Fruit fly (Drosophila melanogaster) whole organism, embryonic: ENCODE data around the gene CG5687.

Source experiments
- Awh ChIP-seq: fragments of 200-800 bp; sonication (Bioruptor generic); IDR thresholded peaks from 2 replicates; pipeline ENCODE4, ENCODE4 v1.3.6; 2022; ENCODE audit warnings: missing biosample characterization, missing genetic modification characterization
- CG11456 ChIP-seq: fragments of 200-800 bp; sonication (Bioruptor generic); IDR thresholded peaks from 3 replicates; pipeline ENCODE4 v1.3.6; 2022; ENCODE audit warnings: missing biosample characterization, missing genetic modification characterization
- CG11723 ChIP-seq: fragments of 200-800 bp; sonication (Bioruptor generic); optimal IDR thresholded peaks from 2 replicates; lab custom pipeline; 2017; ENCODE audit warnings: missing biosample characterization, mild to moderate bottlenecking, missing genetic modification characterization
- CG12236 ChIP-seq: fragments of 200-800 bp; sonication (Bioruptor generic); optimal IDR thresholded peaks from 2 replicates; lab custom pipeline; 2016; ENCODE audit warnings: missing biosample characterization, missing genetic modification characterization
- CG1233 ChIP-seq: fragments of 200-800 bp; sonication (Bioruptor generic); optimal IDR thresholded peaks from 4 replicates; lab custom pipeline; 2018; ENCODE audit warnings: missing biosample characterization, mild to moderate bottlenecking, missing genetic modification characterization
- CG12744 ChIP-seq: fragments of 200-800 bp; sonication (Bioruptor generic); optimal IDR thresholded peaks from 2 replicates; lab custom pipeline; 2016; ENCODE audit warnings: missing biosample characterization, missing genetic modification characterization
- CG13894 ChIP-seq: fragments of 200-800 bp; sonication (Bioruptor generic); optimal IDR thresholded peaks from 3 replicates; lab custom pipeline; 2018; ENCODE audit warnings: missing biosample characterization, mild to moderate bottlenecking, missing genetic modification characterization, moderate library complexity
- CG1603 ChIP-seq: fragments of 200-800 bp; sonication (Bioruptor generic); optimal IDR thresholded peaks from 2 replicates; lab custom pipeline; 2019; ENCODE audit warnings: missing biosample characterization, mild to moderate bottlenecking, missing genetic modification characterization, moderate library complexity
- CG16813 ChIP-seq: fragments of 200-800 bp; sonication (Bioruptor generic); IDR thresholded peaks from 3 replicates; pipeline ENCODE4 v1.3.6; 2022; ENCODE audit warnings: missing biosample characterization, missing genetic modification characterization; ENCODE audit not compliant: partially characterized antibody
- CG17186 ChIP-seq: fragments of 200-800 bp; sonication (Bioruptor generic); optimal IDR thresholded peaks from 3 replicates; lab custom pipeline; 2017; ENCODE audit warnings: missing biosample characterization, missing genetic modification reagents, missing genetic modification characterization
- CG2116 ChIP-seq: fragments of 200-800 bp; sonication (Bioruptor generic); optimal IDR thresholded peaks from 3 replicates; lab custom pipeline; 2018; ENCODE audit warnings: missing biosample characterization, mild to moderate bottlenecking, missing genetic modification characterization
- CG2120 ChIP-seq: fragments of 200-800 bp; sonication (Bioruptor generic); optimal IDR thresholded peaks from 3 replicates; lab custom pipeline; 2016; ENCODE audit warnings: missing biosample characterization, missing genetic modification characterization
- CG33213 ChIP-seq: fragments of 200-800 bp; sonication (Bioruptor generic); optimal IDR thresholded peaks from 3 replicates; lab custom pipeline; 2016; ENCODE audit warnings: missing biosample characterization, missing genetic modification characterization
- CG3847 ChIP-seq: fragments of 200-800 bp; sonication (Bioruptor generic); IDR thresholded peaks from 2 replicates; pipeline ENCODE4 v1.3.6; 2022; ENCODE audit warnings: missing biosample characterization, missing genetic modification characterization
- CG3995 ChIP-seq: fragments of 200-800 bp; sonication (Bioruptor generic); optimal IDR thresholded peaks from 3 replicates; lab custom pipeline; 2016; ENCODE audit warnings: missing biosample characterization, missing genetic modification characterization
- CG7745 ChIP-seq: fragments of 200-800 bp; sonication (Bioruptor generic); optimal IDR thresholded peaks from 2 replicates; lab custom pipeline; 2018; ENCODE audit warnings: missing biosample characterization, mild to moderate bottlenecking, missing genetic modification characterization, moderate library complexity
- CG9437 ChIP-seq: fragments of 200-800 bp; sonication (Bioruptor generic); optimal IDR thresholded peaks from 2 replicates; lab custom pipeline; 2018; ENCODE audit warnings: missing biosample characterization, mild to moderate bottlenecking, missing genetic modification characterization
- CG9932 ChIP-seq: fragments of 200-800 bp; sonication (Bioruptor generic); IDR thresholded peaks from 2 replicates; pipeline ENCODE4 v1.3.6; 2022; ENCODE audit warnings: missing biosample characterization, missing genetic modification characterization
- CTCF ChIP-seq: fragments of 200-800 bp; sonication (Bioruptor generic); optimal IDR thresholded peaks from 2 replicates; lab custom pipeline; 2017; ENCODE audit warnings: missing biosample characterization, mild to moderate bottlenecking, missing genetic modification characterization, moderate library complexity
- Doc3 ChIP-seq: fragments of 200-800 bp; sonication (Bioruptor generic); IDR thresholded peaks from 3 replicates; pipeline ENCODE4 v1.3.6; 2022; ENCODE audit warnings: missing biosample characterization, missing genetic modification characterization; ENCODE audit not compliant: partially characterized antibody
- HLH4C ChIP-seq: fragments of 200-800 bp; sonication (Bioruptor generic); IDR thresholded peaks from 3 replicates; pipeline ENCODE4 v1.3.6; 2022; ENCODE audit warnings: missing biosample characterization, missing genetic modification characterization; ENCODE audit not compliant: partially characterized antibody
- Hand ChIP-seq: fragments of 200-800 bp; sonication (Bioruptor generic); optimal IDR thresholded peaks from 2 replicates; lab custom pipeline; 2017; ENCODE audit warnings: mild to moderate bottlenecking, missing biosample characterization, missing genetic modification reagents, missing genetic modification characterization
- Hmr ChIP-seq: fragments of 200-800 bp; sonication (Bioruptor generic); optimal IDR thresholded peaks from 3 replicates; lab custom pipeline; 2017; ENCODE audit warnings: mild to moderate bottlenecking, missing biosample characterization, missing genetic modification reagents, missing genetic modification characterization
- MTF-1 ChIP-seq: fragments of 200-800 bp; sonication (Bioruptor generic); optimal IDR thresholded peaks from 2 replicates; lab custom pipeline; 2018; ENCODE audit warnings: missing biosample characterization, mild to moderate bottlenecking, missing genetic modification characterization, borderline replicate concordance
- Neu2 ChIP-seq: fragments of 200-800 bp; sonication (Bioruptor generic); optimal IDR thresholded peaks from 3 replicates; lab custom pipeline; 2016; ENCODE audit warnings: missing biosample characterization, missing genetic modification characterization, borderline replicate concordance
- Nf-YB ChIP-seq: fragments of 200-800 bp; sonication (Bioruptor generic); optimal IDR thresholded peaks from 3 replicates; lab custom pipeline; 2019; ENCODE audit warnings: missing biosample characterization, mild to moderate bottlenecking, missing genetic modification characterization, moderate library complexity
- Opbp ChIP-seq: fragments of 200-800 bp; sonication (Bioruptor generic); IDR thresholded peaks from 3 replicates; pipeline ENCODE4 v1.3.6; 2022; ENCODE audit warnings: missing biosample characterization, missing genetic modification characterization; ENCODE audit not compliant: partially characterized antibody
- Spps ChIP-seq: fragments of 200-800 bp; sonication (Bioruptor generic); optimal IDR thresholded peaks from 2 replicates; lab custom pipeline; 2018; ENCODE audit warnings: missing biosample characterization, mild to moderate bottlenecking, missing genetic modification characterization
- ac ChIP-seq: fragments of 200-800 bp; sonication (Bioruptor generic); optimal IDR thresholded peaks from 3 replicates; lab custom pipeline; 2017; ENCODE audit warnings: missing biosample characterization, mild to moderate bottlenecking, missing genetic modification characterization
- amos ChIP-seq: fragments of 200-800 bp; sonication (Bioruptor generic); IDR thresholded peaks from 2 replicates; pipeline ENCODE4 v1.3.6; 2022; ENCODE audit warnings: missing biosample characterization, missing genetic modification characterization; ENCODE audit not compliant: partially characterized antibody
- ase ChIP-seq: fragments of 200-800 bp; sonication (Bioruptor generic); IDR thresholded peaks from 3 replicates; pipeline ENCODE4 v1.3.6; 2022; ENCODE audit warnings: missing biosample characterization, missing genetic modification characterization
- crol ChIP-seq: fragments of 200-800 bp; sonication (Bioruptor generic); IDR thresholded peaks from 2 replicates; pipeline ENCODE4 v1.3.6; 2022; ENCODE audit warnings: missing biosample characterization, missing genetic modification characterization
- dimm ChIP-seq: fragments of 200-800 bp; sonication (Bioruptor generic); IDR thresholded peaks from 2 replicates; pipeline ENCODE4 v1.3.6; 2022; ENCODE audit warnings: missing biosample characterization, missing genetic modification characterization
- esg ChIP-seq: fragments of 200-800 bp; sonication (Bioruptor generic); conservative IDR thresholded peaks from 2 replicates; pipeline ENCODE4 v1.3.6; 2022; ENCODE audit warnings: missing biosample characterization, missing genetic modification characterization
- ewg ChIP-seq: fragments of 200-800 bp; sonication (Bioruptor generic); optimal IDR thresholded peaks from 3 replicates; lab custom pipeline; 2017; ENCODE audit warnings: mild to moderate bottlenecking, missing biosample characterization, missing genetic modification reagents, missing genetic modification characterization
- fd64A ChIP-seq: fragments of 200-800 bp; sonication (Bioruptor generic); optimal IDR thresholded peaks from 3 replicates; lab custom pipeline; 2018; ENCODE audit warnings: missing biosample characterization, mild to moderate bottlenecking, missing genetic modification characterization
- grau ChIP-seq: fragments of 200-800 bp; optimal IDR thresholded peaks from 3 replicates; lab custom pipeline; 2019; ENCODE audit warnings: missing biosample characterization, mild to moderate bottlenecking, missing genetic modification characterization, moderate library complexity
- gsb ChIP-seq: fragments of 200-800 bp; sonication (Bioruptor generic); IDR thresholded peaks from 2 replicates; pipeline ENCODE4 v1.3.6; 2022; ENCODE audit warnings: missing biosample characterization, missing genetic modification characterization
- jigr1 ChIP-seq: fragments of 200-800 bp; sonication (Bioruptor generic); IDR thresholded peaks from 3 replicates; pipeline ENCODE4 v1.3.6; 2022; ENCODE audit warnings: missing biosample characterization, missing genetic modification characterization
- kni ChIP-seq: fragments of 200-800 bp; sonication (Bioruptor generic); optimal IDR thresholded peaks from 3 replicates; lab custom pipeline; 2017; ENCODE audit warnings: mild to moderate bottlenecking, missing biosample characterization, missing genetic modification reagents, missing genetic modification characterization
- odd ChIP-seq: fragments of 200-800 bp; sonication (Bioruptor generic); optimal IDR thresholded peaks from 2 replicates; lab custom pipeline; 2017; ENCODE audit warnings: missing biosample characterization, mild to moderate bottlenecking, missing genetic modification characterization
- pho ChIP-seq: fragments of 200-800 bp; sonication (Bioruptor generic); optimal IDR thresholded peaks from 2 replicates; lab custom pipeline; 2016; ENCODE audit warnings: missing biosample characterization, missing genetic modification characterization
- row ChIP-seq: fragments of 200-800 bp; sonication (Bioruptor generic); IDR thresholded peaks from 3 replicates; pipeline ENCODE4 v1.3.6; 2022; ENCODE audit warnings: missing biosample characterization, missing genetic modification characterization
- shn ChIP-seq: fragments of 200-800 bp; sonication (Bioruptor generic); optimal IDR thresholded peaks from 3 replicates; lab custom pipeline; 2016; ENCODE audit warnings: missing biosample characterization, missing genetic modification characterization
- slp2 ChIP-seq: fragments of 200-800 bp; sonication (Bioruptor generic); optimal IDR thresholded peaks from 2 replicates; lab custom pipeline; 2016; ENCODE audit warnings: missing biosample characterization, missing genetic modification characterization
- sob ChIP-seq: fragments of 200-800 bp; sonication (Bioruptor generic); IDR thresholded peaks from 2 replicates; pipeline ENCODE4 v1.3.6; 2022; ENCODE audit warnings: missing biosample characterization, missing genetic modification characterization
- tna ChIP-seq: fragments of 200-800 bp; sonication (Bioruptor generic); IDR thresholded peaks from 2 replicates; pipeline ENCODE4 v1.3.6; 2022; ENCODE audit warnings: missing biosample characterization, missing genetic modification characterization; ENCODE audit not compliant: partially characterized antibody
- trh ChIP-seq: fragments of 200-800 bp; sonication (Bioruptor generic); optimal IDR thresholded peaks from 2 replicates; lab custom pipeline; 2016; ENCODE audit warnings: missing biosample characterization, missing genetic modification characterization
- vvl ChIP-seq: fragments of 200-800 bp; sonication (Bioruptor generic); IDR thresholded peaks from 2 replicates; pipeline ENCODE4 v1.3.6; 2022; ENCODE audit warnings: missing biosample characterization, missing genetic modification characterization
- yki ChIP-seq: fragments of >200 bp; optimal IDR thresholded peaks from 3 replicates; lab custom pipeline; 2018
- zen ChIP-seq: fragments of 200-800 bp; sonication (Bioruptor generic); optimal IDR thresholded peaks from 3 replicates; lab custom pipeline; 2018; ENCODE audit warnings: missing biosample characterization, mild to moderate bottlenecking, missing genetic modification characterization, moderate library complexity
- zf30C ChIP-seq: fragments of 200-800 bp; sonication (Bioruptor generic); optimal IDR thresholded peaks from 3 replicates; lab custom pipeline; 2018; ENCODE audit warnings: missing biosample characterization, mild to moderate bottlenecking, missing genetic modification characterization

The CG5687 gene

DNA sequence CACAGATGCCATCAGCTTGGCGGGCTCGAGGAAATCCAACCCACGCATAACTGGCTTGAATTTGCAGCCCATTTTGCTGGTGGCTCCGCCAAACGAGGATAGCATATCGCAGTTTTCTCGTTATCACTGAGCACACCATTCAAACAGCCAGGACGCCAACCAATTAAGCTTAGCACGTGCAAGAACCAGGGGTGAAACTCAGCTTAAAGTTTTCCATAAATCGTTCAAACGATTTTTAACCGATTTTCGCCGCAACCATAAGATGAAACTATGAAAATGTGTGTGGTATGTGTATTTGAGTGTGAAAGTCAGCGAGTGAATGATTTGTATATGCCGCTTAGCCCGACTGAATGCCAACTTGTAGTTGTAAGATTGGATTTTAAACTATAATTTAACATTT is 48.0 kb downstream of the CG5687 start (continued):
- peak; percentile 51; the same call in 1 of the 3 replicates for TF ChIP-seq row (GFP tag; lab: Robert Waterston, UW)
- TF ChIP-seq pho: no peak
- TF ChIP-seq shn: no peak
- peak; percentile 1 for TF ChIP-seq Hmr (GFP tag; lab: Kevin White, UChicago)
- TF ChIP-seq ac (GFP tag; lab: Kevin White, UChicago): no peak
- TF ChIP-seq zf30C: no peak
- no peak for TF ChIP-seq Nf-YB (GFP tag; lab: Kevin White, UChicago)
- TF ChIP-seq slp2 (GFP tag; lab: Kevin White, UChicago): no peak
- no peak for TF ChIP-seq CG7745
- no peak for TF ChIP-seq odd (GFP tag; lab: Kevin White, UChicago)
- no peak for TF ChIP-seq CG1233 (GFP tag; lab: Kevin White, UChicago)
- TF ChIP-seq Hand: no peak
- TF ChIP-seq dimm: no peak
- TF ChIP-seq CG16813 (GFP tag; lab: Robert Waterston, UW): 0 out of 3 replicates have a peak, but pooled peaks have one; percentile 39
- no peak for TF ChIP-seq CG12744
- no peak for TF ChIP-seq MTF-1 (GFP tag; lab: Kevin White, UChicago)
- no peak for TF ChIP-seq CG17186 (GFP tag; lab: Kevin White, UChicago)
- TF ChIP-seq gsb: no peak
- TF ChIP-seq HLH4C (GFP tag; lab: Robert Waterston, UW): no peak
- TF ChIP-seq Awh (GFP tag; lab: Robert Waterston, UW): no peak
- no peak for TF ChIP-seq fd64A (GFP tag; lab: Kevin White, UChicago)
- no peak; the same call in 1 of the 2 replicates for TF ChIP-seq tna (GFP tag; lab: Robert Waterston, UW)
- TF ChIP-seq Neu2 (GFP tag; lab: Kevin White, UChicago): no peak
- no peak for TF ChIP-seq kni (GFP tag; lab: Kevin White, UChicago)
- TF ChIP-seq yki: no peak
- TF ChIP-seq CG9932 (GFP tag; lab: Robert Waterston, UW): no peak
- TF ChIP-seq grau (tag; lab: Kevin White, UChicago): no peak
- TF ChIP-seq Doc3 (GFP tag; lab: Robert Waterston, UW): no peak; the same call in 2 of the 3 replicates
- no peak for TF ChIP-seq CG12236 (GFP tag; lab: Kevin White, UChicago)
- TF ChIP-seq ewg (GFP tag; lab: Kevin White, UChicago): no peak
- TF ChIP-seq CTCF (GFP tag; lab: Kevin White, UChicago): peak; percentile 82
- no peak for TF ChIP-seq jigr1 (GFP tag; lab: Robert Waterston, UW)
- peak; percentile 55 for TF ChIP-seq CG1603
- peak; percentile 15 for TF ChIP-seq zen (tag; lab: Kevin White, UChicago)
- TF ChIP-seq esg (GFP tag; lab: Robert Waterston, UW): no peak
- no peak for TF ChIP-seq ase (GFP tag; lab: Robert Waterston, UW)
- no peak for TF ChIP-seq CG11723 (GFP tag; lab: Kevin White, UChicago)
- peak; percentile 26; the same call in 1 of the 2 replicates for TF ChIP-seq CG3847
- no peak for TF ChIP-seq CG2120 (GFP tag; lab: Kevin White, UChicago)
- no peak for TF ChIP-seq trh (GFP tag; lab: Kevin White, UChicago)
- TF ChIP-seq vvl (GFP tag; lab: Robert Waterston, UW): peak; percentile 43; the same call in 1 of the 2 replicates
- TF ChIP-seq Spps: no peak
- TF ChIP-seq Opbp (GFP tag; lab: Robert Waterston, UW): peak; percentile 21; the same call in 1 of the 3 replicates
- TF ChIP-seq CG13894 (tag; lab: Kevin White, UChicago): no peak
- TF ChIP-seq CG2116 (GFP tag; lab: Kevin White, UChicago): no peak
- no peak for TF ChIP-seq CG9437 (GFP tag; lab: Kevin White, UChicago)
- peak; percentile 27 for TF ChIP-seq CG3995
- no peak for TF ChIP-seq crol (GFP tag; lab: Robert Waterston, UW)
- no peak for TF ChIP-seq CG11456 (GFP tag; lab: Robert Waterston, UW)
- no peak for TF ChIP-seq CG33213 (GFP tag; lab: Kevin White, UChicago)
- TF ChIP-seq sob (GFP tag; lab: Robert Waterston, UW): no peak
- TF ChIP-seq amos (GFP tag; lab: Robert Waterston, UW): peak; percentile 22; the same call in 1 of the 2 replicates
